Worm (Caenorhabditis elegans): ENCODE measurements around the gene T01C3.2.

The T01C3.2 gene

ce11 chrV:14992627-14993117 is 1.7 kb downstream of the T01C3.2 start, which contains the start of gene T01C3.3 (continued):
- TF ChIP-seq mcd-1 (GFP tag; IDR thresholded peaks at IDR 0.05), result peak; percentile 50
- peak; percentile 92 for TF ChIP-seq madf-8 (GFP tag; conservative IDR thresholded peaks at IDR 0.05)
- peak; percentile 91 for TF ChIP-seq lsl-1 (GFP tag; optimal IDR thresholded peaks at IDR 0.05)
- no peak for TF ChIP-seq ceh-40 (GFP tag; IDR thresholded peaks at IDR 0.05)
- peak; percentile 52 for TF ChIP-seq hmg-1.2 (GFP tag; IDR thresholded peaks at IDR 0.05)

ce11 chrV:14993620-14994019 is 2.7 kb downstream of the T01C3.2 start, which contains the start of gene fil-1:
Gene fil-1 (plus strand): TSS chrV:14993838.
- TF ChIP-seq ekl-4 (GFP tag; IDR thresholded peaks at IDR 0.05) (no peak), nhr-80 (tag; optimal IDR thresholded peaks at IDR 0.05) (peak; percentile 22), egrh-3 (GFP tag; IDR thresholded peaks at IDR 0.05) (no peak), dpff-1 (tag; optimal IDR thresholded peaks at IDR 0.05) (no peak)

- TF ChIP-seq rcor-1 (GFP tag; IDR thresholded peaks at IDR 0.05) (no peak), nhr-80 (tag; optimal IDR thresholded peaks at IDR 0.05) (no peak), him-1 (tag; optimal IDR thresholded peaks at IDR 0.05) (no peak), madf-6 (GFP tag; IDR thresholded peaks at IDR 0.05) (no peak), akir-1 (GFP tag; optimal IDR thresholded peaks at IDR 0.05) (no peak), B0019.2 (GFP tag; conservative IDR thresholded peaks at IDR 0.05) (no peak), ekl-4 (GFP tag; IDR thresholded peaks at IDR 0.05) (no peak), F57A8.1 (GFP tag; optimal IDR thresholded peaks at IDR 0.05) (no peak), nfya-1 (tag; optimal IDR thresholded peaks at IDR 0.05; ENCODE audit: borderline replicate concordance, insufficient read depth) (no peak), lag-1 (GFP tag; IDR thresholded peaks at IDR 0.05) (no peak), Y53F4B.3 (GFP tag; IDR thresholded peaks at IDR 0.05) (no peak), madf-3 (GFP tag; IDR thresholded peaks at IDR 0.05) (no peak)
Observed at ce11 chrV:14996236-14996635, 5.3 kb downstream of the T01C3.2 start, which contains the start of gene irld-14. Gene irld-14 (plus strand): TSS chrV:14996536.

ce11 chrV:14999485-15000023 is 8.6 kb downstream of the T01C3.2 start, which contains the start of gene T01C3.11:
Gene T01C3.11 (plus strand): TSS chrV:14999535.
- TF ChIP-seq ztf-6 (GFP tag; IDR thresholded peaks at IDR 0.05) (no peak), aptf-3 (GFP tag; IDR thresholded peaks at IDR 0.05) (no peak), nhr-80 (tag; optimal IDR thresholded peaks at IDR 0.05) (no peak), hlh-12 (tag; optimal IDR thresholded peaks at IDR 0.05) (no peak), snpc-1.3 (tag; optimal IDR thresholded peaks at IDR 0.05; ENCODE audit: insufficient read depth) (peak; percentile 54), attf-6 (GFP tag; IDR thresholded peaks at IDR 0.05) (peak; percentile 53; the same call in 1 of the 2 replicates), egrh-3 (GFP tag; IDR thresholded peaks at IDR 0.05) (no peak), T07F8.4 (tag; optimal IDR thresholded peaks at IDR 0.05) (no peak), K11D2.4 (GFP tag; IDR thresholded peaks at IDR 0.05) (no peak), ama-1 (optimal IDR thresholded peaks at IDR 0.05) (no peak), ama-1 (GFP tag; optimal IDR thresholded peaks at IDR 0.05) (no peak), snpc-3.4 (tag; optimal IDR thresholded peaks at IDR 0.05) (peak; percentile 50), cebp-1 (GFP tag; IDR thresholded peaks at IDR 0.05) (no peak), cebp-1 (tag; optimal IDR thresholded peaks at IDR 0.05) (no peak), rpc-1 (optimal IDR thresholded peaks at IDR 0.05) (no peak), rpc-1 (tag; optimal IDR thresholded peaks at IDR 0.05) (no peak), nhr-90 (tag; optimal IDR thresholded peaks at IDR 0.05) (no peak), lin-35 (GFP tag; optimal IDR thresholded peaks at IDR 0.05) (no peak), cebp-2 (GFP tag; IDR thresholded peaks at IDR 0.05) (no peak), rec-8 (tag; optimal IDR thresholded peaks at IDR 0.05) (no peak), hrde-1 (tag; optimal IDR thresholded peaks at IDR 0.05; ENCODE audit: borderline replicate concordance) (peak; percentile 84), zfh-2 (GFP tag; conservative IDR thresholded peaks at IDR 0.05) (no peak), ztf-22 (GFP tag; optimal IDR thresholded peaks at IDR 0.05) (no peak), ekl-4 (GFP tag; IDR thresholded peaks at IDR 0.05) (peak; percentile 56; the same call in 1 of the 2 replicates), repo-1 (tag; optimal IDR thresholded peaks at IDR 0.05) (no peak), snpc-1.1 (tag; optimal IDR thresholded peaks at IDR 0.05; ENCODE audit: insufficient read depth) (peak; percentile 35), ZK185.1 (tag; optimal IDR thresholded peaks at IDR 0.05; ENCODE audit: poor library complexity, severe bottlenecking) (peak; percentile 7)

Measured in whole organism, young adult.